Fruit fly (Drosophila melanogaster) whole organism, embryonic: Measurements from ENCODE around the gene CG10208.

Experiments used
- Aef1 ChIP-seq: fragments of 200-800 bp; sonication (Bioruptor generic); IDR thresholded peaks from 3 replicates; pipeline ENCODE4 v1.3.6; 2022; ENCODE audit warnings: missing biosample characterization, missing genetic modification characterization
- BtbVII ChIP-seq: fragments of 200-800 bp; sonication (Bioruptor generic); optimal IDR thresholded peaks from 3 replicates; lab custom pipeline; 2017; ENCODE audit warnings: missing biosample characterization, mild to moderate bottlenecking, missing genetic modification characterization
- CG11085 ChIP-seq: fragments of 200-800 bp; sonication (Bioruptor generic); IDR thresholded peaks from 2 replicates; pipeline ENCODE4 v1.3.6; 2022; ENCODE audit warnings: missing biosample characterization, missing genetic modification characterization
- CG11696 ChIP-seq: fragments of 200-800 bp; sonication (Bioruptor generic); IDR thresholded peaks from 2 replicates; pipeline ENCODE4 v1.3.6; 2022; ENCODE audit warnings: missing biosample characterization, missing genetic modification characterization
- CG12299 ChIP-seq: fragments of 200-800 bp; sonication (Bioruptor generic); optimal IDR thresholded peaks from 2 replicates; lab custom pipeline; 2018; ENCODE audit warnings: missing biosample characterization, mild to moderate bottlenecking, missing genetic modification characterization
- CG12769 ChIP-seq: fragments of 200-800 bp; sonication (Bioruptor generic); optimal IDR thresholded peaks from 2 replicates; lab custom pipeline; 2019; ENCODE audit warnings: missing biosample characterization, mild to moderate bottlenecking, missing genetic modification characterization, moderate library complexity
- CG13894 ChIP-seq: fragments of 200-800 bp; sonication (Bioruptor generic); optimal IDR thresholded peaks from 3 replicates; lab custom pipeline; 2018; ENCODE audit warnings: missing biosample characterization, mild to moderate bottlenecking, missing genetic modification characterization, moderate library complexity
- CG14667 ChIP-seq: fragments of 200-800 bp; sonication (Bioruptor generic); IDR thresholded peaks from 2 replicates; pipeline ENCODE4 v1.3.6; 2022; ENCODE audit warnings: missing biosample characterization, missing genetic modification characterization
- CG14965 ChIP-seq: fragments of 200-800 bp; sonication (Bioruptor generic); optimal IDR thresholded peaks from 2 replicates; lab custom pipeline; 2016; ENCODE audit warnings: missing biosample characterization, missing genetic modification characterization, borderline replicate concordance
- CG17361 ChIP-seq: fragments of 200-800 bp; sonication (Bioruptor generic); IDR thresholded peaks from 3 replicates; pipeline ENCODE4 v1.3.6; 2022; ENCODE audit warnings: missing biosample characterization, missing genetic modification characterization
- CG2202 ChIP-seq: fragments of 200-800 bp; sonication (Bioruptor generic); optimal IDR thresholded peaks from 2 replicates; lab custom pipeline; 2018; ENCODE audit warnings: missing biosample characterization, mild to moderate bottlenecking, missing genetic modification characterization
- CG3163 ChIP-seq: fragments of 200-800 bp; sonication (Bioruptor generic); optimal IDR thresholded peaks from 3 replicates; lab custom pipeline; 2016; ENCODE audit warnings: missing biosample characterization, missing genetic modification characterization
- CG34224 ChIP-seq: fragments of 200-800 bp; sonication (Bioruptor generic); IDR thresholded peaks from 3 replicates; pipeline ENCODE4 v1.3.6; 2022; ENCODE audit warnings: missing biosample characterization, missing genetic modification characterization; ENCODE audit not compliant: partially characterized antibody
- CG3838 ChIP-seq: fragments of 200-800 bp; sonication (Bioruptor generic); optimal IDR thresholded peaks from 3 replicates; lab custom pipeline; 2016; ENCODE audit warnings: missing biosample characterization, missing genetic modification characterization
- CG5953 ChIP-seq: fragments of 200-800 bp; sonication (Bioruptor generic); IDR thresholded peaks from 2 replicates; pipeline ENCODE4 v1.3.6; 2022; ENCODE audit warnings: missing biosample characterization, missing genetic modification characterization
- CG9609 ChIP-seq: fragments of 200-800 bp; sonication (Bioruptor generic); optimal IDR thresholded peaks from 3 replicates; lab custom pipeline; 2016; ENCODE audit warnings: missing biosample characterization, missing genetic modification characterization
- CG9876 ChIP-seq: fragments of 200-800 bp; sonication (Bioruptor generic); optimal IDR thresholded peaks from 2 replicates; lab custom pipeline; 2016; ENCODE audit warnings: missing biosample characterization, missing genetic modification characterization
- Camta ChIP-seq: fragments of 200-800 bp; sonication (Bioruptor generic); optimal IDR thresholded peaks from 2 replicates; lab custom pipeline; 2016; ENCODE audit warnings: missing biosample characterization, missing genetic modification characterization
- CkIIα-i1 ChIP-seq: fragments of 200-800 bp; sonication (Bioruptor generic); IDR thresholded peaks from 2 replicates; pipeline ENCODE4 v1.3.6; 2022; ENCODE audit warnings: missing biosample characterization, missing genetic modification characterization
- D19A ChIP-seq: fragments of 200-800 bp; optimal IDR thresholded peaks from 3 replicates; lab custom pipeline; 2019; ENCODE audit warnings: missing biosample characterization, mild to moderate bottlenecking, missing genetic modification characterization, moderate library complexity
- Drgx ChIP-seq: fragments of 200-800 bp; sonication (Bioruptor generic); IDR thresholded peaks from 2 replicates; pipeline ENCODE4 v1.3.6; 2022; ENCODE audit warnings: missing biosample characterization, missing genetic modification characterization
- GATAe ChIP-seq: fragments of 200-800 bp; sonication (Bioruptor generic); conservative IDR thresholded peaks from 2 replicates; pipeline ENCODE4 v1.3.6; 2022; ENCODE audit warnings: missing biosample characterization, missing genetic modification characterization
- HLH4C ChIP-seq: fragments of 200-800 bp; sonication (Bioruptor generic); IDR thresholded peaks from 3 replicates; pipeline ENCODE4 v1.3.6; 2022; ENCODE audit warnings: missing biosample characterization, missing genetic modification characterization; ENCODE audit not compliant: partially characterized antibody
- Hey ChIP-seq: fragments of 200-800 bp; sonication (Bioruptor generic); optimal IDR thresholded peaks from 3 replicates; lab custom pipeline; 2018; ENCODE audit warnings: missing biosample characterization, mild to moderate bottlenecking, missing genetic modification characterization
- Opbp ChIP-seq: fragments of 200-800 bp; sonication (Bioruptor generic); IDR thresholded peaks from 3 replicates; pipeline ENCODE4 v1.3.6; 2022; ENCODE audit warnings: missing biosample characterization, missing genetic modification characterization; ENCODE audit not compliant: partially characterized antibody
- Ssrp ChIP-seq: fragments of 200-800 bp; sonication (Bioruptor generic); optimal IDR thresholded peaks from 2 replicates; lab custom pipeline; 2018; ENCODE audit warnings: missing biosample characterization, mild to moderate bottlenecking, missing genetic modification characterization, moderate library complexity
- Taf1 ChIP-seq: fragments of 200-800 bp; sonication (Bioruptor generic); IDR thresholded peaks from 2 replicates; pipeline ENCODE4 v1.3.6; 2022; ENCODE audit warnings: missing biosample characterization, missing genetic modification characterization
- bcd ChIP-seq: fragments of 200-800 bp; sonication (Bioruptor generic); optimal IDR thresholded peaks from 2 replicates; lab custom pipeline; 2017; ENCODE audit warnings: missing biosample characterization, mild to moderate bottlenecking, missing genetic modification characterization
- cato ChIP-seq: fragments of 200-800 bp; sonication (Bioruptor generic); optimal IDR thresholded peaks from 2 replicates; lab custom pipeline; 2016; ENCODE audit warnings: missing biosample characterization, missing genetic modification characterization, borderline replicate concordance
- crp ChIP-seq, 2 experiments: fragments of 200-800 bp; sonication (Bioruptor generic); optimal IDR thresholded peaks; 2 replicates in 1 of 2; 3 replicates in 1 of 2; lab custom pipeline; 2017; ENCODE audit warnings: missing biosample characterization in 2 of 2, missing genetic modification characterization in 2 of 2, mild to moderate bottlenecking in 1 of 2, moderate library complexity in 1 of 2
- dimm ChIP-seq: fragments of 200-800 bp; sonication (Bioruptor generic); IDR thresholded peaks from 2 replicates; pipeline ENCODE4 v1.3.6; 2022; ENCODE audit warnings: missing biosample characterization, missing genetic modification characterization
- disco-r ChIP-seq: fragments of 200-800 bp; sonication (Bioruptor generic); optimal IDR thresholded peaks from 2 replicates; lab custom pipeline; 2016; ENCODE audit warnings: missing biosample characterization, missing genetic modification characterization
- gcm2 ChIP-seq: fragments of 200-800 bp; sonication (Bioruptor generic); optimal IDR thresholded peaks from 2 replicates; lab custom pipeline; 2016; ENCODE audit warnings: missing biosample characterization, missing genetic modification characterization
- hkb ChIP-seq, 2 experiments: fragments of 200-800 bp in 1 of 2; fragments of >200 bp in 1 of 2; sonication (Bioruptor generic) in 1 of 2; IDR thresholded peaks in 1 of 2; optimal IDR thresholded peaks in 1 of 2; 2 replicates each; pipeline versions ENCODE4 v1.3.6 to Lab custom; 2017 to 2022; ENCODE audit warnings: missing biosample characterization in 1 of 2, missing genetic modification characterization in 1 of 2
- jigr1 ChIP-seq: fragments of 200-800 bp; sonication (Bioruptor generic); IDR thresholded peaks from 3 replicates; pipeline ENCODE4 v1.3.6; 2022; ENCODE audit warnings: missing biosample characterization, missing genetic modification characterization
- luna ChIP-seq: fragments of 200-800 bp; sonication (Bioruptor generic); optimal IDR thresholded peaks from 2 replicates; lab custom pipeline; 2016; ENCODE audit warnings: missing biosample characterization, missing genetic modification characterization
- nau ChIP-seq: fragments of 200-800 bp; sonication (Bioruptor generic); optimal IDR thresholded peaks from 3 replicates; lab custom pipeline; 2017; ENCODE audit warnings: missing biosample characterization, mild to moderate bottlenecking, missing genetic modification characterization, missing genetic modification reagents
- nmo ChIP-seq: fragments of 200-800 bp; sonication (Bioruptor generic); optimal IDR thresholded peaks from 2 replicates; lab custom pipeline; 2018; ENCODE audit warnings: missing biosample characterization, mild to moderate bottlenecking, missing genetic modification characterization, moderate library complexity
- phol ChIP-seq: fragments of 200-800 bp; sonication (Bioruptor generic); optimal IDR thresholded peaks from 3 replicates; lab custom pipeline; 2018; ENCODE audit warnings: missing biosample characterization, mild to moderate bottlenecking, missing genetic modification characterization, moderate library complexity
- pum ChIP-seq: fragments of 200-800 bp; sonication (Bioruptor generic); optimal IDR thresholded peaks from 2 replicates; lab custom pipeline; 2016; ENCODE audit warnings: missing biosample characterization, missing genetic modification characterization
- rib ChIP-seq: fragments of 200-800 bp; sonication (Bioruptor generic); IDR thresholded peaks from 2 replicates; pipeline ENCODE4 v1.3.6; 2022; ENCODE audit warnings: missing biosample characterization, missing genetic modification characterization
- run ChIP-seq: fragments of 200-800 bp; sonication (Bioruptor generic); optimal IDR thresholded peaks from 3 replicates; lab custom pipeline; 2018; ENCODE audit warnings: missing biosample characterization, mild to moderate bottlenecking, missing genetic modification characterization
- salm ChIP-seq: fragments of 200-800 bp; sonication (Bioruptor generic); optimal IDR thresholded peaks from 2 replicates; lab custom pipeline; 2018; ENCODE audit warnings: missing biosample characterization, mild to moderate bottlenecking, missing genetic modification characterization
- slbo ChIP-seq: fragments of 200-800 bp; sonication (Bioruptor generic); IDR thresholded peaks from 2 replicates; pipeline ENCODE4 v1.3.6; 2022; ENCODE audit warnings: missing biosample characterization, missing genetic modification characterization
- sob ChIP-seq: fragments of 200-800 bp; sonication (Bioruptor generic); IDR thresholded peaks from 2 replicates; pipeline ENCODE4 v1.3.6; 2022; ENCODE audit warnings: missing biosample characterization, missing genetic modification characterization
- tap ChIP-seq: fragments of 200-800 bp; optimal IDR thresholded peaks from 3 replicates; lab custom pipeline; 2019; ENCODE audit warnings: missing biosample characterization, mild to moderate bottlenecking, missing genetic modification characterization, moderate library complexity
- vfl ChIP-seq: fragments of 200-800 bp; sonication (Bioruptor generic); optimal IDR thresholded peaks from 2 replicates; lab custom pipeline; 2016; ENCODE audit warnings: missing biosample characterization, missing genetic modification characterization
- yki ChIP-seq: fragments of >200 bp; optimal IDR thresholded peaks from 3 replicates; lab custom pipeline; 2018
- zen ChIP-seq: fragments of 200-800 bp; sonication (Bioruptor generic); optimal IDR thresholded peaks from 3 replicates; lab custom pipeline; 2018; ENCODE audit warnings: missing biosample characterization, mild to moderate bottlenecking, missing genetic modification characterization, moderate library complexity

CG10208 gene

dm6 chr3R:23757912-23758607 is 15.9 kb downstream of the CG10208 start, which contains the start of the genes PTPMT1 and Hrd3 (continued):
- no peak for TF ChIP-seq nau (GFP tag; lab: Kevin White, UChicago)
- peak; percentile 69 for TF ChIP-seq hkb (optimal IDR thresholded peaks at IDR 0.05; lab: Kevin White, UChicago)
- TF ChIP-seq hkb (GFP tag; IDR thresholded peaks at IDR 0.05; lab: Robert Waterston, UW), result peak; percentile 96
- peak; percentile 99 for TF ChIP-seq phol (tag; lab: Kevin White, UChicago)
- TF ChIP-seq CG9609 (GFP tag; lab: Kevin White, UChicago), result peak; percentile 96
- TF ChIP-seq Hey (tag; lab: Kevin White, UChicago), result peak; percentile 90
- TF ChIP-seq CG5953, result peak; percentile 82
- peak; percentile 82 for TF ChIP-seq luna (GFP tag; lab: Kevin White, UChicago)
- peak; percentile 95 for TF ChIP-seq run (tag; lab: Kevin White, UChicago)
- peak; percentile 70 for TF ChIP-seq CG14965 (GFP tag; lab: Kevin White, UChicago)
- peak; percentile 99 for TF ChIP-seq bcd (GFP tag; lab: Kevin White, UChicago)
- peak; percentile 93 for TF ChIP-seq Drgx

dm6 chr3R:23752728-23753127 is 21.2 kb downstream of the CG10208 start, which contains the start of the genes RanBP3 and Rpt5:
TSS of gene RanBP3 (minus strand) at chr3R:23752834.
TSS of gene Rpt5 (plus strand) at chr3R:23752876.
- peak; percentile 63 for TF ChIP-seq CG3163 (GFP tag; lab: Kevin White, UChicago)
- no peak for TF ChIP-seq rib (GFP tag; lab: Robert Waterston, UW)
- TF ChIP-seq Ssrp (tag; lab: Kevin White, UChicago), result no peak
- no peak for TF ChIP-seq Taf1 (GFP tag; lab: Robert Waterston, UW)
- TF ChIP-seq cato (GFP tag; lab: Kevin White, UChicago), result no peak
- TF ChIP-seq CG9876 (GFP tag; lab: Kevin White, UChicago), result no peak
- peak; percentile 92 for TF ChIP-seq CG34224 (GFP tag; lab: Robert Waterston, UW)
- TF ChIP-seq sob, result peak; percentile 90
- no peak for TF ChIP-seq CG17361
- no peak for TF ChIP-seq CG14667
- TF ChIP-seq pum (GFP tag; lab: Kevin White, UChicago), result peak; percentile 34
- TF ChIP-seq D19A (tag; lab: Kevin White, UChicago), result no peak
- TF ChIP-seq slbo (GFP tag; lab: Robert Waterston, UW), result peak; percentile 83
- TF ChIP-seq CG2202 (tag; lab: Kevin White, UChicago), result no peak
- TF ChIP-seq jigr1 (GFP tag; lab: Robert Waterston, UW), result no peak
- TF ChIP-seq CG12299, result no peak
- TF ChIP-seq zen, result no peak
- no peak for TF ChIP-seq GATAe (GFP tag; lab: Robert Waterston, UW)
- TF ChIP-seq nmo (GFP tag; lab: Kevin White, UChicago), result peak; percentile 35
- TF ChIP-seq CG13894 (tag; lab: Kevin White, UChicago), result no peak
- no peak for TF ChIP-seq tap (tag; lab: Kevin White, UChicago)
- TF ChIP-seq CG12769 (tag; lab: Kevin White, UChicago), result no peak
- TF ChIP-seq CG3838 (GFP tag; lab: Kevin White, UChicago), result no peak
- no peak for TF ChIP-seq CkIIα-i1 (GFP tag; lab: Robert Waterston, UW)
- TF ChIP-seq CG11085, result peak; percentile 66
- TF ChIP-seq Aef1 (GFP tag; lab: Robert Waterston, UW), result 0 out of 3 replicates have a peak, but pooled peaks have one; percentile 16
- no peak for TF ChIP-seq disco-r
- no peak for TF ChIP-seq CG11696 (GFP tag; lab: Robert Waterston, UW)
- peak; percentile 90 for TF ChIP-seq Opbp
- TF ChIP-seq Camta, result peak; percentile 6
- TF ChIP-seq HLH4C, result peak; percentile 81
- peak; percentile 68 for TF ChIP-seq vfl
- TF ChIP-seq BtbVII (GFP tag; lab: Kevin White, UChicago), result no peak
- TF ChIP-seq yki (lab: Kevin White, UChicago), result no peak
- no peak for TF ChIP-seq dimm
- peak; percentile 10 for TF ChIP-seq gcm2 (GFP tag; lab: Kevin White, UChicago)
- peak in 1 of 2 experiments; percentile 28 for TF ChIP-seq crp (GFP tag; optimal IDR thresholded peaks at IDR 0.05; lab: Kevin White, UChicago)
- no peak for TF ChIP-seq CG5953
- TF ChIP-seq salm (tag; lab: Kevin White, UChicago), result no peak
